Worm (Caenorhabditis elegans) whole organism, midembryonic: ENCODE data around the gene fbxa-15.

Source experiments
- T22C8.4 ChIP-seq: fragments of 200-800 bp; sonication (Bioruptor generic); IDR thresholded peaks from 2 replicates; pipeline ENCODE4 v1.3.6; 2022; ENCODE audit warnings: missing genetic modification characterization, missing compliant biosample characterization
- cog-1 ChIP-seq: sonication (generic microtip); optimal IDR thresholded peaks from 2 replicates; lab custom pipeline; 2016; ENCODE audit warnings: missing genetic modification characterization, missing compliant biosample characterization
- flt-1 ChIP-seq: fragments of 200-800 bp; sonication (Bioruptor generic); IDR thresholded peaks from 2 replicates; pipeline ENCODE4 v1.3.6; 2022; ENCODE audit warnings: missing genetic modification characterization, missing compliant biosample characterization
- klf-2 ChIP-seq: fragments of 200-800 bp; sonication (Bioruptor generic); conservative IDR thresholded peaks from 2 replicates; pipeline ENCODE4 v1.3.6; 2022; ENCODE audit warnings: missing genetic modification reagents, missing genetic modification characterization, missing compliant biosample characterization
- med-1 ChIP-seq: sonication (generic microtip); optimal IDR thresholded peaks from 2 replicates; lab custom pipeline; 2017; ENCODE audit warnings: missing genetic modification characterization, mild to moderate bottlenecking, missing compliant biosample characterization, antibody characterized with exemption, missing genetic modification reagents; ENCODE audit not compliant: insufficient read depth
- ref-1 ChIP-seq: fragments of 200-800 bp; sonication (Bioruptor generic); conservative IDR thresholded peaks from 2 replicates; pipeline ENCODE4 v1.3.6; 2022; ENCODE audit warnings: missing genetic modification reagents, missing genetic modification characterization, missing compliant biosample characterization
- tab-1 ChIP-seq: fragments of 200-800 bp; sonication (Bioruptor generic); IDR thresholded peaks from 2 replicates; pipeline ENCODE4 v1.3.6; 2022; ENCODE audit warnings: missing genetic modification characterization, missing compliant biosample characterization
- ztf-23 ChIP-seq: fragments of 200-800 bp; sonication (Bioruptor generic); IDR thresholded peaks from 2 replicates; pipeline ENCODE4 v1.3.6; 2022; ENCODE audit warnings: missing genetic modification reagents, missing genetic modification characterization, missing compliant biosample characterization
- ztf-29 ChIP-seq: fragments of 200-800 bp; sonication (Bioruptor generic); IDR thresholded peaks from 2 replicates; pipeline ENCODE4 v1.3.6; 2022; ENCODE audit warnings: missing genetic modification reagents, missing genetic modification characterization, missing compliant biosample characterization

DNA sequence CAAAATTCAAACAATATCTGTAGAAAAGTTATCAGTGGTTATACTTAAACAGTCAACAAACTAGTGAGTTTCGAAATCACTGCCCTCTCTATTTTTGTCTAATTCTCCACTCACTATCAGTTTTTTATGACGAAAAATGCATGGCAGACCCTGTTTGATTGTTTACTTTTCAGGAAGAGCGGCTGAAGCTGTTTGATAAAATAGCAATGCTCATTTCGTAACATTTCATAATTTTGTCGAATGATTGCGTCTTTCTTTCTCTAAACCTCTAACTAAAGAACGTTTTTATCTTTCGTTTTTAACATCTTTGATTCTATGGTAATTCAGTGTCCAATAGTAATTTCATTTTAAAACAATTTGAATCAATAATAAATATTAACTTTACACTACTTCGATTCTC, 42.3 kb downstream of the fbxa-15 start:
- no peak for TF ChIP-seq cog-1
- TF ChIP-seq ztf-29 (GFP tag; lab: Robert Waterston, UW): no peak
- TF ChIP-seq ztf-23 (GFP tag; lab: Robert Waterston, UW): no peak
- TF ChIP-seq flt-1 (GFP tag; lab: Robert Waterston, UW): no peak
- TF ChIP-seq med-1: no peak
- no peak for TF ChIP-seq T22C8.4 (GFP tag; lab: Robert Waterston, UW)
- no peak for TF ChIP-seq ref-1 (GFP tag; lab: Robert Waterston, UW)
- TF ChIP-seq klf-2: no peak
- TF ChIP-seq tab-1 (GFP tag; lab: Robert Waterston, UW): no peak
